In the genomic region with DNA sequence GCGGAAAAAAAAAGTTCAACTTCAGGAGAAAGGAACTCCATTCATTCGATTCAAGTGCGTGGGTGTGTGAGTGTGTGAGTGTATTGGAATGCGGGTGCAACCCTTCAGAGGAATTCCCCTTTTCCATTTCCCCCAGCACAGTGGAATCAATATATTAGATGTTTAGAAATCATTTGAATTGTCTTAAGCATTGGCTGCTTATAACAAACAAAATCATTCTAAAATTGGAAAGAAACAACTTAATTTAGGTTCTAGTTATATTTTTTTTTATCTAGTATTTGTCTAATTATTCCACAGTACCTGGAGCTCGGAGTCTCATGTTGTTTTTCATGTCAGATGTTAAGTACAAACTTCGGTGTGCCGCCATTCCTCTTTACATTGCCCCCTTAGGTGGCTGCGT, we compare ENCODE assay signal across 1 fruit fly cellular context.
TF ChIP-seq lines count a peak whose summit lies in the region.

No protein-coding gene starts in this region.

TF ChIP-seq in whole organism, embryonic, 481 proteins besides CTCF, POLR2A, EP300 and RAD21 (continued from another document):
- TF ChIP-seq esg (GFP tag; conservative IDR thresholded peaks at IDR 0.05; lab: Robert Waterston, UW) (0 out of 2 replicates have a peak, but pooled peaks have one; percentile 14), CG8089 (GFP tag; optimal IDR thresholded peaks at IDR 0.05; lab: Kevin White, UChicago) (no peak), prd (optimal IDR thresholded peaks at IDR 0.05; lab: Kevin White, UChicago) (no peak), prd (GFP tag; IDR thresholded peaks at IDR 0.05; lab: Robert Waterston, UW) (no peak), CG8281 (tag; optimal IDR thresholded peaks at IDR 0.05; lab: Kevin White, UChicago) (no peak), CG15601 (tag; optimal IDR thresholded peaks at IDR 0.05; lab: Kevin White, UChicago) (no peak), twi (tag; optimal IDR thresholded peaks at IDR 0.05; lab: Kevin White, UChicago) (no peak), CG14860 (GFP tag; IDR thresholded peaks at IDR 0.05; lab: Robert Waterston, UW; ENCODE audit: partially characterized antibody) (no peak), klu (GFP tag; IDR thresholded peaks at IDR 0.05; lab: Robert Waterston, UW) (no peak), bab2 (GFP tag; optimal IDR thresholded peaks at IDR 0.05; lab: Kevin White, UChicago) (no peak), vvl (GFP tag; IDR thresholded peaks at IDR 0.05; lab: Robert Waterston, UW) (peak; percentile 34; the same call in 1 of the 2 replicates), yki (optimal IDR thresholded peaks at IDR 0.05; lab: Kevin White, UChicago) (no peak), Rx (GFP tag; IDR thresholded peaks at IDR 0.05; lab: Robert Waterston, UW) (no peak), lmd (GFP tag; IDR thresholded peaks at IDR 0.05; lab: Robert Waterston, UW) (0 out of 2 replicates have a peak, but pooled peaks have one; percentile 17), phol (tag; optimal IDR thresholded peaks at IDR 0.05; lab: Kevin White, UChicago) (peak; percentile 1), Tbp (GFP tag; optimal IDR thresholded peaks at IDR 0.05; lab: Kevin White, UChicago) (no peak), fd3F (GFP tag; optimal IDR thresholded peaks at IDR 0.05; lab: Kevin White, UChicago) (no peak), pita (GFP tag; optimal IDR thresholded peaks at IDR 0.05; lab: Kevin White, UChicago) (no peak), CG10979 (tag; optimal IDR thresholded peaks at IDR 0.05; lab: Kevin White, UChicago) (peak; percentile 32), en (GFP tag; optimal IDR thresholded peaks at IDR 0.05; lab: Kevin White, UChicago) (no peak), Xrp1 (GFP tag; IDR thresholded peaks at IDR 0.05; lab: Robert Waterston, UW) (peak; percentile 46; the same call in 1 of the 2 replicates), crp (GFP tag; optimal IDR thresholded peaks at IDR 0.05; lab: Kevin White, UChicago) (no peak), sob (GFP tag; IDR thresholded peaks at IDR 0.05; lab: Robert Waterston, UW) (peak; percentile 36; the same call in 1 of the 2 replicates), MTF-1 (GFP tag; optimal IDR thresholded peaks at IDR 0.05; lab: Kevin White, UChicago; ENCODE audit: borderline replicate concordance) (no peak), hth (optimal IDR thresholded peaks at IDR 0.05; lab: Kevin White, UChicago) (no peak), dmrt99B (tag; optimal IDR thresholded peaks at IDR 0.05; lab: Kevin White, UChicago) (peak; percentile 65), CG11695 (GFP tag; IDR thresholded peaks at IDR 0.05; lab: Robert Waterston, UW) (0 out of 3 replicates have a peak, but pooled peaks have one; percentile 40), NK7.1 (GFP tag; optimal IDR thresholded peaks at IDR 0.05; lab: Kevin White, UChicago) (no peak), CG11696 (GFP tag; IDR thresholded peaks at IDR 0.05; lab: Robert Waterston, UW) (no peak), CG1603 (tag; optimal IDR thresholded peaks at IDR 0.05; lab: Kevin White, UChicago) (peak; percentile 29), tll (GFP tag; optimal IDR thresholded peaks at IDR 0.05; lab: Kevin White, UChicago) (no peak), CG14667 (GFP tag; IDR thresholded peaks at IDR 0.05; lab: Robert Waterston, UW) (no peak), amos (GFP tag; IDR thresholded peaks at IDR 0.05; lab: Robert Waterston, UW; ENCODE audit: partially characterized antibody) (no peak), slp2 (GFP tag; optimal IDR thresholded peaks at IDR 0.05; lab: Kevin White, UChicago) (no peak), CG33557 (GFP tag; optimal IDR thresholded peaks at IDR 0.05; lab: Kevin White, UChicago) (no peak), CG2202 (tag; optimal IDR thresholded peaks at IDR 0.05; lab: Kevin White, UChicago) (no peak), repo (GFP tag; optimal IDR thresholded peaks at IDR 0.05; lab: Kevin White, UChicago) (no peak), CG34422 (GFP tag; IDR thresholded peaks at IDR 0.05; lab: Robert Waterston, UW) (no peak; the same call in 2 of the 3 replicates), fd96Cb (tag; optimal IDR thresholded peaks at IDR 0.05; lab: Kevin White, UChicago) (peak; percentile 13), CG2120 (GFP tag; optimal IDR thresholded peaks at IDR 0.05; lab: Kevin White, UChicago) (peak; percentile 6), hbn (GFP tag; IDR thresholded peaks at IDR 0.05; lab: Robert Waterston, UW; ENCODE audit: partially characterized antibody) (no peak), CG17612 (GFP tag; IDR thresholded peaks at IDR 0.05; lab: Robert Waterston, UW) (no peak), CG7372 (GFP tag; IDR thresholded peaks at IDR 0.05; lab: Robert Waterston, UW) (0 out of 2 replicates have a peak, but pooled peaks have one; percentile 7), row (GFP tag; IDR thresholded peaks at IDR 0.05; lab: Robert Waterston, UW) (peak; percentile 52; the same call in 2 of the 3 replicates), CG17829 (tag; optimal IDR thresholded peaks at IDR 0.05; lab: Kevin White, UChicago) (no peak), CG15514 (GFP tag; optimal IDR thresholded peaks at IDR 0.05; lab: Kevin White, UChicago) (peak; percentile 1), CG7839 (tag; optimal IDR thresholded peaks at IDR 0.05; lab: Kevin White, UChicago) (peak; percentile 62), CG10321 (GFP tag; IDR thresholded peaks at IDR 0.05; lab: Robert Waterston, UW) (no peak), CG31441 (GFP tag; IDR thresholded peaks at IDR 0.05; lab: Robert Waterston, UW) (no peak), CG15073 (GFP tag; optimal IDR thresholded peaks at IDR 0.05; lab: Kevin White, UChicago) (no peak), hkb (optimal IDR thresholded peaks at IDR 0.05; lab: Kevin White, UChicago) (no peak), hkb (GFP tag; IDR thresholded peaks at IDR 0.05; lab: Robert Waterston, UW) (peak; percentile 57; the same call in 1 of the 2 replicates), Bteb2 (GFP tag; optimal IDR thresholded peaks at IDR 0.05; lab: Kevin White, UChicago) (no peak), org-1 (GFP tag; optimal IDR thresholded peaks at IDR 0.05; lab: Kevin White, UChicago) (no peak), Ada2b (GFP tag; IDR thresholded peaks at IDR 0.05; lab: Robert Waterston, UW) (no peak), dm (GFP tag; optimal IDR thresholded peaks at IDR 0.05; lab: Kevin White, UChicago) (no peak), mld (GFP tag; IDR thresholded peaks at IDR 0.05; lab: Robert Waterston, UW; ENCODE audit: partially characterized antibody) (no peak), NfI (GFP tag; optimal IDR thresholded peaks at IDR 0.05; lab: Kevin White, UChicago) (peak; percentile 5), CG32772 (GFP tag; IDR thresholded peaks at IDR 0.05; lab: Robert Waterston, UW) (peak; percentile 16; the same call in 1 of the 2 replicates), CG14441 (GFP tag; IDR thresholded peaks at IDR 0.05; lab: Robert Waterston, UW) (0 out of 2 replicates have a peak, but pooled peaks have one; percentile 25), abd-A (tag; optimal IDR thresholded peaks at IDR 0.05; lab: Kevin White, UChicago) (no peak), CG3995 (GFP tag; optimal IDR thresholded peaks at IDR 0.05; lab: Kevin White, UChicago) (no peak), Dref (GFP tag; IDR thresholded peaks at IDR 0.05; lab: Robert Waterston, UW) (no peak), CG12391 (tag; optimal IDR thresholded peaks at IDR 0.05; lab: Kevin White, UChicago) (peak; percentile 38), CG8924 (tag; optimal IDR thresholded peaks at IDR 0.05; lab: Kevin White, UChicago) (peak; percentile 41), Hsf (GFP tag; optimal IDR thresholded peaks at IDR 0.05; lab: Kevin White, UChicago) (peak; percentile 16), CG34376 (GFP tag; optimal IDR thresholded peaks at IDR 0.05; lab: Kevin White, UChicago) (no peak), eyg (GFP tag; optimal IDR thresholded peaks at IDR 0.05; lab: Kevin White, UChicago) (no peak), Atf6 (GFP tag; IDR thresholded peaks at IDR 0.05; lab: Robert Waterston, UW) (0 out of 2 replicates have a peak, but pooled peaks have one; percentile 31), CG5953 (GFP tag; IDR thresholded peaks at IDR 0.05; lab: Robert Waterston, UW) (no peak), Drgx (GFP tag; IDR thresholded peaks at IDR 0.05; lab: Robert Waterston, UW) (peak; percentile 34; the same call in 1 of the 2 replicates), CG17385 (GFP tag; optimal IDR thresholded peaks at IDR 0.05; lab: Kevin White, UChicago) (peak; percentile 11), wor (GFP tag; IDR thresholded peaks at IDR 0.05; lab: Robert Waterston, UW) (no peak), CG18599 (GFP tag; optimal IDR thresholded peaks at IDR 0.05; lab: Kevin White, UChicago) (peak; percentile 39), CG9609 (GFP tag; optimal IDR thresholded peaks at IDR 0.05; lab: Kevin White, UChicago) (no peak), Fer1 (GFP tag; optimal IDR thresholded peaks at IDR 0.05; lab: Kevin White, UChicago) (peak; percentile 51), CG10267 (tag; optimal IDR thresholded peaks at IDR 0.05; lab: Kevin White, UChicago) (peak; percentile 6), lilli (GFP tag; optimal IDR thresholded peaks at IDR 0.05; lab: Kevin White, UChicago) (no peak), trem (tag; optimal IDR thresholded peaks at IDR 0.05; lab: Kevin White, UChicago) (no peak), vnd (GFP tag; IDR thresholded peaks at IDR 0.05; lab: Robert Waterston, UW; ENCODE audit: partially characterized antibody) (no peak), Max (GFP tag; optimal IDR thresholded peaks at IDR 0.05; lab: Kevin White, UChicago) (no peak), otp (GFP tag; IDR thresholded peaks at IDR 0.05; lab: Robert Waterston, UW) (no peak), E2f2 (GFP tag; IDR thresholded peaks at IDR 0.05; lab: Robert Waterston, UW) (no peak), bsh (GFP tag; optimal IDR thresholded peaks at IDR 0.05; lab: Kevin White, UChicago) (peak in 1 of 2 experiments; percentile 42), insv (GFP tag; optimal IDR thresholded peaks at IDR 0.05; lab: Kevin White, UChicago) (no peak), Six4 (GFP tag; optimal IDR thresholded peaks at IDR 0.05; lab: Kevin White, UChicago) (no peak), Camta (GFP tag; optimal IDR thresholded peaks at IDR 0.05; lab: Kevin White, UChicago) (no peak), CG17359 (tag; optimal IDR thresholded peaks at IDR 0.05; lab: Kevin White, UChicago) (peak; percentile 47), tap (tag; optimal IDR thresholded peaks at IDR 0.05; lab: Kevin White, UChicago) (peak; percentile 5), CG1233 (GFP tag; optimal IDR thresholded peaks at IDR 0.05; lab: Kevin White, UChicago) (no peak), kay (GFP tag; optimal IDR thresholded peaks at IDR 0.05; lab: Kevin White, UChicago) (no peak), PHDP (tag; optimal IDR thresholded peaks at IDR 0.05; lab: Kevin White, UChicago) (peak; percentile 19), pho (GFP tag; optimal IDR thresholded peaks at IDR 0.05; lab: Kevin White, UChicago) (no peak), dysf (GFP tag; IDR thresholded peaks at IDR 0.05; lab: Robert Waterston, UW) (0 out of 3 replicates have a peak, but pooled peaks have one; percentile 40), BtbVII (GFP tag; optimal IDR thresholded peaks at IDR 0.05; lab: Kevin White, UChicago) (peak; percentile 12), CrebB (tag; optimal IDR thresholded peaks at IDR 0.05; lab: Kevin White, UChicago) (no peak), ham (GFP tag; IDR thresholded peaks at IDR 0.05; lab: Robert Waterston, UW) (no peak), grau (tag; optimal IDR thresholded peaks at IDR 0.05; lab: Kevin White, UChicago) (peak; percentile 28), psq (GFP tag; optimal IDR thresholded peaks at IDR 0.05; lab: Kevin White, UChicago) (no peak), crc (GFP tag; optimal IDR thresholded peaks at IDR 0.05; lab: Kevin White, UChicago) (no peak), Atf-2 (GFP tag; optimal IDR thresholded peaks at IDR 0.05; lab: Kevin White, UChicago) (no peak), CG7987 (GFP tag; optimal IDR thresholded peaks at IDR 0.05; lab: Kevin White, UChicago) (no peak), Hr51 (GFP tag; optimal IDR thresholded peaks at IDR 0.05; lab: Kevin White, UChicago) (peak in 1 of 2 experiments; percentile 22), Oaz (GFP tag; IDR thresholded peaks at IDR 0.05; lab: Robert Waterston, UW) (0 out of 2 replicates have a peak, but pooled peaks have one; percentile 7), CG1529 (GFP tag; optimal IDR thresholded peaks at IDR 0.05; lab: Kevin White, UChicago) (no peak), btn (GFP tag; optimal IDR thresholded peaks at IDR 0.05; lab: Kevin White, UChicago) (no peak), CG13287 (GFP tag; IDR thresholded peaks at IDR 0.05; lab: Robert Waterston, UW; ENCODE audit: partially characterized antibody) (no peak), CG3163 (GFP tag; optimal IDR thresholded peaks at IDR 0.05; lab: Kevin White, UChicago) (no peak), cad (GFP tag; optimal IDR thresholded peaks at IDR 0.05; lab: Kevin White, UChicago) (no peak)
